Worm (Caenorhabditis elegans) whole organism, L3 larva: ENCODE data around the gene C47E8.3.

Experiments used
- lin-39 ChIP-seq: fragments of 150-350 bp; optimal IDR thresholded peaks from 2 replicates; lab custom pipeline; 2018; ENCODE audit warnings: missing biosample characterization, missing genetic modification reagents, missing genetic modification characterization
- snpc-4 ChIP-seq: fragments of 150-350 bp; optimal IDR thresholded peaks from 2 replicates; lab custom pipeline; 2014; ENCODE audit warnings: missing biosample characterization, missing genetic modification characterization

DNA sequence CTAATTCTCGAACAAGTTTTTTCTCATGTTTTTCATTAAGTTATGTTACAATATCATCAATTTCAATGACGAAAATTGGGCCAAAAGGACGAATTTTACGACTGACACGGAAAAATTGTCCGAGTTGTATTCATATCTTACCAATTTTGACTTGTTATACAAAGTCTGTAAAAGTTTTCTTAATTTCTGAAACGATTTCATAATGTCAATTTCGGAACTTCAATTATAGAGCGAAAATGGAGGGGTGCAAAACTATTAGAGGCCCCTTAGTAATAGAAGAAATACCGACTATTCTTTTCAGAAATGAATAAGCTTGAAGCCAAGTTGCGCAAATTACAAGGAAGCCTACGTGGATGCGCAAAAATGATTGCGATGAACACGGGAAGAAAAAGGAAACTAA lies 48.5 kb upstream of the C47E8.3 start, which contains the start of gene F43D2.3:
- TF ChIP-seq lin-39 (no peak), snpc-4 (tag; lab: Kevin White, UChicago) (no peak)
